Worm (Caenorhabditis elegans) whole organism, young adult: Measurements from ENCODE around the gene ver-1.

Experiments used
- lir-1 ChIP-seq: fragments of 200-800 bp; sonication (Bioruptor generic); conservative IDR thresholded peaks from 2 replicates; pipeline ENCODE4 v1.3.6; 2022; ENCODE audit warnings: missing genetic modification reagents, missing genetic modification characterization, missing compliant biosample characterization
- tlf-1 ChIP-seq: fragments of 200-800 bp; sonication (Bioruptor generic); optimal IDR thresholded peaks from 2 replicates; lab custom pipeline; 2018; ENCODE audit warnings: mild to moderate bottlenecking, missing genetic modification characterization, missing compliant biosample characterization
- unc-62 ChIP-seq: fragments of 150-350 bp; optimal IDR thresholded peaks from 2 replicates; lab custom pipeline; 2014; ENCODE audit warnings: missing biosample characterization, missing genetic modification reagents, missing genetic modification characterization

- TF ChIP-seq tlf-1 (GFP tag; lab: Kevin White, UChicago) (no peak), unc-62 (GFP tag; lab: Kevin White, UChicago) (no peak), lir-1 (GFP tag; lab: Robert Waterston, UW) (no peak)
These were observed at the start of gene ver-1, which contains the start of gene zig-13 for ce11 chrIII:156645-157044.
